Worm (Caenorhabditis elegans) whole organism, L1 larva: Measurements from ENCODE around the gene sea-2.

ENCODE experiments used
- ama-1 ChIP-seq: fragments of 150-350 bp; optimal IDR thresholded peaks from 2 replicates; lab custom pipeline; 2014
- ceh-88 ChIP-seq: fragments of 200-800 bp; sonication (Bioruptor generic); IDR thresholded peaks from 2 replicates; pipeline ENCODE4 v1.3.6; 2022; ENCODE audit warnings: missing genetic modification characterization, missing compliant biosample characterization
- hlh-4 ChIP-seq: sonication (generic microtip); optimal IDR thresholded peaks from 2 replicates; lab custom pipeline; 2016; ENCODE audit warnings: mild to moderate bottlenecking, missing genetic modification characterization, missing compliant biosample characterization
- skn-1 ChIP-seq: fragments of 150-350 bp; optimal IDR thresholded peaks from 2 replicates; lab custom pipeline; 2014; ENCODE audit warnings: missing biosample characterization, missing genetic modification characterization

DNA sequence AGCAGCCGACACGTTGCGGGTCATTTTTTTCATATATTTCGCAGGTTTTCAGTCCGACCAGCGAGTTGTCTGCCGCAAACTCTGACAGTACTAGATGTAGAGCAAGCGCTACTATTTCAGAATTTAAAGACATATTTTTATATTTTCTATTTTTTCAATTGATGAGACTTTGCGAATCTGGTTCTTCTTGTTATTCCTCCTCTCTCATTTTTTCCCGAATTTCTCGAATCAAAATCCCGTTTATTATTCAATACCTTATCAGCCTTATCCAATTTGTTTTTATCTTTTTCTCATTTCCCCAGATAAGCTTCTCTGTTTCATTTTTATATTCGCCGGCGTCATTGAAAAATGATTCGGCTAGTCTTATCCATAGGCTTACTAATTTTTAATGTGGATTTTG, 25.8 kb downstream of the sea-2 start, which contains the start of gene dos-2:
- TF ChIP-seq hlh-4 (tag; lab: Kevin White, UChicago) (no peak), ceh-88 (GFP tag; lab: Robert Waterston, UW) (no peak), ama-1 (lab: Kevin White, UChicago) (no peak), skn-1 (tag; lab: Kevin White, UChicago) (no peak)
